Fruit fly (Drosophila melanogaster) whole organism, wandering third instar larva: ENCODE data around the gene CG16890.

Experiments used
- Abd-B ChIP-seq: fragments of >200 bp; optimal IDR thresholded peaks from 2 replicates; lab custom pipeline; 2017; ENCODE audit warnings: missing biosample characterization, missing genetic modification characterization
- CG9705 ChIP-seq: fragments of 200-800 bp; sonication (Bioruptor generic); optimal IDR thresholded peaks from 2 replicates; lab custom pipeline; 2018; ENCODE audit warnings: missing biosample characterization, mild to moderate bottlenecking, missing genetic modification characterization
- CrebA ChIP-seq: fragments of 200-800 bp; sonication (Bioruptor generic); optimal IDR thresholded peaks from 2 replicates; lab custom pipeline; 2016; ENCODE audit warnings: missing biosample characterization, mild to moderate bottlenecking, missing genetic modification characterization, borderline replicate concordance
- Dfd ChIP-seq: fragments of >200 bp; optimal IDR thresholded peaks from 2 replicates; lab custom pipeline; 2017; ENCODE audit warnings: missing biosample characterization, missing genetic modification characterization
- Dif ChIP-seq: fragments of 200-275, 200-300 bp; sonication (Bioruptor generic); optimal IDR thresholded peaks from 2 replicates; lab custom pipeline; 2018; ENCODE audit warnings: missing biosample characterization, missing genetic modification characterization; ENCODE audit not compliant: partially characterized antibody
- HLH106 ChIP-seq: fragments of 200-800 bp; optimal IDR thresholded peaks from 3 replicates; lab custom pipeline; 2019; ENCODE audit warnings: missing biosample characterization, mild to moderate bottlenecking, missing genetic modification characterization, moderate library complexity
- Hnf4 ChIP-seq: fragments of 200-800 bp; sonication (Bioruptor generic); optimal IDR thresholded peaks from 2 replicates; lab custom pipeline; 2016; ENCODE audit warnings: missing biosample characterization, mild to moderate bottlenecking, missing genetic modification characterization
- Hr78 ChIP-seq: fragments of >200 bp; optimal IDR thresholded peaks from 2 replicates; lab custom pipeline; 2017; ENCODE audit warnings: missing biosample characterization, missing genetic modification characterization
- Hr83 ChIP-seq: fragments of 200-300 bp; sonication (Bioruptor generic); optimal IDR thresholded peaks from 2 replicates; lab custom pipeline; 2016; ENCODE audit warnings: missing biosample characterization, mild to moderate bottlenecking, missing genetic modification characterization, moderate library complexity; ENCODE audit not compliant: poor library complexity, severe bottlenecking
- Jra ChIP-seq: sonication (Bioruptor generic); optimal IDR thresholded peaks from 2 replicates; lab custom pipeline; 2016; ENCODE audit warnings: missing biosample characterization, missing genetic modification characterization
- Myc ChIP-seq: fragments of >200 bp; optimal IDR thresholded peaks from 2 replicates; lab custom pipeline; 2017
- N ChIP-seq: fragments of >200 bp; optimal IDR thresholded peaks from 2 replicates; lab custom pipeline; 2018; ENCODE audit warnings: missing biosample characterization, missing external identifiers, missing genetic modification characterization
- OdsH ChIP-seq: fragments of 200-800 bp; sonication (Bioruptor generic); optimal IDR thresholded peaks from 2 replicates; lab custom pipeline; 2016; ENCODE audit warnings: missing biosample characterization, mild to moderate bottlenecking, missing genetic modification characterization
- Rel ChIP-seq, 2 experiments: fragments of 200-800 bp; sonication (Bioruptor generic) in 1 of 2; optimal IDR thresholded peaks; 2 replicates in 1 of 2; 3 replicates in 1 of 2; lab custom pipeline; 2016 to 2019; ENCODE audit warnings: mild to moderate bottlenecking in 2 of 2, missing biosample characterization in 2 of 2, missing genetic modification characterization in 2 of 2, moderate library complexity in 1 of 2
- Sp1 ChIP-seq: fragments of 200-800 bp; sonication (Bioruptor generic); optimal IDR thresholded peaks from 3 replicates; lab custom pipeline; 2019; ENCODE audit warnings: missing biosample characterization, mild to moderate bottlenecking, missing genetic modification characterization, moderate library complexity
- Vsx2 ChIP-seq: fragments of 200-300, 225-300 bp; sonication (Bioruptor generic); optimal IDR thresholded peaks from 2 replicates; lab custom pipeline; 2018; ENCODE audit warnings: missing biosample characterization, missing genetic modification characterization; ENCODE audit not compliant: partially characterized antibody
- br ChIP-seq: fragments of 200-800 bp; sonication (Bioruptor generic); optimal IDR thresholded peaks from 2 replicates; lab custom pipeline; 2016; ENCODE audit warnings: missing biosample characterization, missing genetic modification characterization
- brk ChIP-seq: fragments of 200-800 bp; sonication (Bioruptor generic); optimal IDR thresholded peaks from 2 replicates; lab custom pipeline; 2016; ENCODE audit warnings: missing biosample characterization, mild to moderate bottlenecking, missing genetic modification characterization
- dl ChIP-seq, 2 experiments: fragments of 175-275, 200-275 bp in 1 of 2; fragments of 200-275 bp in 1 of 2; sonication (Bioruptor generic); optimal IDR thresholded peaks; lab custom pipeline; 2018; ENCODE audit warnings: mild to moderate bottlenecking in 2 of 2, missing biosample characterization in 2 of 2, missing genetic modification characterization in 2 of 2, moderate library complexity in 2 of 2; ENCODE audit not compliant: partially characterized antibody in 2 of 2, insufficient read depth in 1 of 2
- dmrt93B ChIP-seq: fragments of 200-800 bp; sonication (Bioruptor generic); optimal IDR thresholded peaks from 2 replicates; lab custom pipeline; 2018; ENCODE audit warnings: missing biosample characterization, mild to moderate bottlenecking, missing genetic modification characterization
- dsf ChIP-seq: sonication (Bioruptor generic); optimal IDR thresholded peaks from 2 replicates; lab custom pipeline; 2016; ENCODE audit warnings: missing biosample characterization, missing genetic modification characterization, borderline replicate concordance
- ey ChIP-seq: fragments of 200-800 bp; sonication (Bioruptor generic); optimal IDR thresholded peaks from 2 replicates; lab custom pipeline; 2016; ENCODE audit warnings: missing biosample characterization, missing genetic modification characterization
- foxo ChIP-seq, 2 experiments: fragments of 200-800 bp; sonication (Bioruptor generic); optimal IDR thresholded peaks; 2 replicates in 1 of 2; 3 replicates in 1 of 2; lab custom pipeline; 2016 to 2017; ENCODE audit warnings: missing biosample characterization in 2 of 2, missing genetic modification characterization in 2 of 2
- fru ChIP-seq: fragments of 200-800 bp; sonication (Bioruptor generic); optimal IDR thresholded peaks from 3 replicates; lab custom pipeline; 2016; ENCODE audit warnings: missing biosample characterization, mild to moderate bottlenecking, missing genetic modification characterization
- pan ChIP-seq: fragments of >200 bp; optimal IDR thresholded peaks from 2 replicates; lab custom pipeline; 2017
- psq ChIP-seq: fragments of 200-800 bp; sonication (Bioruptor generic); optimal IDR thresholded peaks from 3 replicates; lab custom pipeline; 2017; ENCODE audit warnings: missing biosample characterization, mild to moderate bottlenecking, missing genetic modification characterization, moderate library complexity
- rgr ChIP-seq: fragments of 200-800 bp; sonication (Bioruptor generic); optimal IDR thresholded peaks from 3 replicates; lab custom pipeline; 2016; ENCODE audit warnings: missing biosample characterization, mild to moderate bottlenecking, missing genetic modification characterization
- sage ChIP-seq: fragments of 200-800 bp; sonication (Bioruptor generic); optimal IDR thresholded peaks from 2 replicates; lab custom pipeline; 2016; ENCODE audit warnings: missing biosample characterization, mild to moderate bottlenecking, missing genetic modification characterization
- sv ChIP-seq: fragments of 200-800 bp; sonication (Bioruptor generic); optimal IDR thresholded peaks from 3 replicates; lab custom pipeline; 2016; ENCODE audit warnings: missing biosample characterization, missing genetic modification characterization
- woc ChIP-seq: sonication (Bioruptor generic); optimal IDR thresholded peaks from 2 replicates; lab custom pipeline; 2016; ENCODE audit warnings: missing biosample characterization, mild to moderate bottlenecking, missing genetic modification characterization

CG16890 gene

dm6 chr2L:13779162-13779561 is 5.0 kb downstream of the CG16890 start:
- TF ChIP-seq dsf (GFP tag; lab: Kevin White, UChicago) (no peak), CrebA (GFP tag; lab: Kevin White, UChicago) (no peak), pan (lab: Kevin White, UChicago) (no peak), Dfd (GFP tag; lab: Kevin White, UChicago) (no peak), Rel (GFP tag; optimal IDR thresholded peaks at IDR 0.05; lab: Kevin White, UChicago) (no peak), Rel (tag; optimal IDR thresholded peaks at IDR 0.05; lab: Kevin White, UChicago) (no peak), N (no peak), Hr78 (GFP tag; lab: Kevin White, UChicago) (no peak), Abd-B (GFP tag; lab: Kevin White, UChicago) (no peak), HLH106 (tag; lab: Kevin White, UChicago) (no peak), OdsH (no peak), Dif (no peak)

dm6 chr2L:13778648-13779047 is 5.5 kb downstream of the CG16890 start:
- TF ChIP-seq Vsx2 (GFP tag; lab: Kevin White, UChicago) (no peak), ey (peak; percentile 7), Myc (lab: Kevin White, UChicago) (no peak), dsf (GFP tag; lab: Kevin White, UChicago) (no peak), sv (GFP tag; lab: Kevin White, UChicago) (peak; percentile 21), rgr (peak; percentile 13), pan (lab: Kevin White, UChicago) (no peak), CrebA (GFP tag; lab: Kevin White, UChicago) (no peak), Hnf4 (GFP tag; lab: Kevin White, UChicago) (peak; percentile 12), sage (no peak)

dm6 chr2L:13776928-13777686 is 7.0 kb downstream of the CG16890 start:
- TF ChIP-seq psq (GFP tag; lab: Kevin White, UChicago) = peak; percentile 59
- no peak for TF ChIP-seq CG9705 (GFP tag; lab: Kevin White, UChicago)
- no peak for TF ChIP-seq dmrt93B (GFP tag; lab: Kevin White, UChicago)
- TF ChIP-seq Dfd (GFP tag; lab: Kevin White, UChicago) = no peak
- TF ChIP-seq woc (GFP tag; lab: Kevin White, UChicago) = peak; percentile 20
- TF ChIP-seq ey = no peak

dm6 chr2L:13773697-13774096 is 10.4 kb downstream of the CG16890 start, which contains the start of gene CG43376:
Gene CG43376 (plus strand): TSS chr2L:13773997.
- no peak for TF ChIP-seq Jra (GFP tag; lab: Kevin White, UChicago)
- no peak for TF ChIP-seq brk (GFP tag; lab: Kevin White, UChicago)
- no peak for TF ChIP-seq woc (GFP tag; lab: Kevin White, UChicago)
- TF ChIP-seq dl (GFP tag; optimal IDR thresholded peaks at IDR 0.05; lab: Kevin White, UChicago; ENCODE audit: insufficient read depth in 1 of 2, partially characterized antibody in 2 of 2) = no peak
- TF ChIP-seq Vsx2 (GFP tag; lab: Kevin White, UChicago) = no peak
- TF ChIP-seq Sp1 (GFP tag; lab: Kevin White, UChicago) = no peak
- TF ChIP-seq CrebA (GFP tag; lab: Kevin White, UChicago) = no peak
- no peak for TF ChIP-seq Hr83 (GFP tag; lab: Kevin White, UChicago)
- no peak for TF ChIP-seq OdsH
- no peak for TF ChIP-seq br (GFP tag; lab: Kevin White, UChicago)
- no peak for TF ChIP-seq sv (GFP tag; lab: Kevin White, UChicago)
- no peak for TF ChIP-seq foxo (GFP tag; optimal IDR thresholded peaks at IDR 0.05; lab: Kevin White, UChicago)

dm6 chr2L:13770884-13771283 is 13.3 kb downstream of the CG16890 start:
- TF ChIP-seq Hnf4 (GFP tag; lab: Kevin White, UChicago) = no peak
- no peak for TF ChIP-seq ey
- no peak for TF ChIP-seq HLH106 (tag; lab: Kevin White, UChicago)
- no peak for TF ChIP-seq dmrt93B (GFP tag; lab: Kevin White, UChicago)
- no peak for TF ChIP-seq woc (GFP tag; lab: Kevin White, UChicago)
- no peak for TF ChIP-seq Dif
- no peak for TF ChIP-seq fru
- TF ChIP-seq CG9705 (GFP tag; lab: Kevin White, UChicago) = no peak
- no peak for TF ChIP-seq OdsH
- TF ChIP-seq psq (GFP tag; lab: Kevin White, UChicago) = no peak
- TF ChIP-seq, all 38 proteins: peak for 0
